Worm (Caenorhabditis elegans) whole organism, late embryonic: ENCODE measurements around the gene Y45G12C.1.

Source experiments
- C08G9.2 ChIP-seq: sonication (generic microtip); optimal IDR thresholded peaks from 2 replicates; lab custom pipeline; 2016; ENCODE audit warnings: mild to moderate bottlenecking, missing genetic modification characterization, moderate library complexity, missing compliant biosample characterization
- C38D4.7 ChIP-seq: fragments of 200-800 bp; sonication (Bioruptor generic); optimal IDR thresholded peaks from 2 replicates; lab custom pipeline; 2018; ENCODE audit warnings: mild to moderate bottlenecking, missing genetic modification characterization, moderate library complexity, missing compliant biosample characterization
- F13H6.1 ChIP-seq: sonication (generic microtip); optimal IDR thresholded peaks from 2 replicates; lab custom pipeline; 2016; ENCODE audit warnings: missing genetic modification characterization, missing compliant biosample characterization
- T23F11.4 ChIP-seq: fragments of 200-800 bp; sonication (Bioruptor generic); optimal IDR thresholded peaks from 2 replicates; lab custom pipeline; 2018; ENCODE audit warnings: mild to moderate bottlenecking, missing genetic modification characterization, missing compliant biosample characterization
- Y22D7AL.16 ChIP-seq: sonication (generic microtip); optimal IDR thresholded peaks from 2 replicates; lab custom pipeline; 2016; ENCODE audit warnings: missing genetic modification characterization, missing compliant biosample characterization
- ahr-1 ChIP-seq: sonication (generic microtip); optimal IDR thresholded peaks from 2 replicates; lab custom pipeline; 2016; ENCODE audit warnings: missing genetic modification characterization, missing compliant biosample characterization
- ama-1 ChIP-seq: fragments of 150-350 bp; optimal IDR thresholded peaks from 2 replicates; lab custom pipeline; 2014
- ceh-14 ChIP-seq: sonication (generic microtip); optimal IDR thresholded peaks from 2 replicates; lab custom pipeline; 2016; ENCODE audit warnings: missing genotype, missing genetic modification characterization, missing compliant biosample characterization
- ceh-2 ChIP-seq: sonication (generic microtip); optimal IDR thresholded peaks from 2 replicates; lab custom pipeline; 2016; ENCODE audit warnings: missing genotype, missing genetic modification characterization, missing compliant biosample characterization
- ceh-22 ChIP-seq: sonication (generic microtip); optimal IDR thresholded peaks from 2 replicates; lab custom pipeline; 2017; ENCODE audit warnings: missing biosample characterization, missing genetic modification characterization
- ceh-31 ChIP-seq: sonication (generic microtip); optimal IDR thresholded peaks from 2 replicates; lab custom pipeline; 2016; ENCODE audit warnings: missing genetic modification characterization, missing compliant biosample characterization
- ceh-34 ChIP-seq: sonication (generic microtip); optimal IDR thresholded peaks from 2 replicates; lab custom pipeline; 2016; ENCODE audit warnings: mild to moderate bottlenecking, missing genetic modification characterization, missing compliant biosample characterization
- ceh-45 ChIP-seq: fragments of 200-800 bp; sonication (Bioruptor generic); IDR thresholded peaks from 2 replicates; pipeline ENCODE4 v1.3.6; 2022; ENCODE audit warnings: missing genetic modification reagents, missing genetic modification characterization, missing compliant biosample characterization
- ceh-9 ChIP-seq: sonication (generic microtip); optimal IDR thresholded peaks from 2 replicates; lab custom pipeline; 2016; ENCODE audit warnings: mild to moderate bottlenecking, missing genetic modification characterization, inconsistent platforms, missing compliant biosample characterization
- elt-2 ChIP-seq: sonication (generic microtip); optimal IDR thresholded peaks from 2 replicates; lab custom pipeline; 2016; ENCODE audit warnings: missing genetic modification reagents, missing genetic modification characterization, missing compliant biosample characterization
- ets-4 ChIP-seq: sonication (generic microtip); optimal IDR thresholded peaks from 2 replicates; lab custom pipeline; 2016; ENCODE audit warnings: missing genetic modification characterization, missing compliant biosample characterization
- eyg-1 ChIP-seq: sonication (generic microtip); optimal IDR thresholded peaks from 2 replicates; lab custom pipeline; 2016; ENCODE audit warnings: missing genotype, missing genetic modification characterization, missing compliant biosample characterization
- fax-1 ChIP-seq: sonication (generic microtip); optimal IDR thresholded peaks from 2 replicates; lab custom pipeline; 2016; ENCODE audit warnings: missing genotype, missing genetic modification characterization, missing compliant biosample characterization
- fkh-6 ChIP-seq: sonication (generic microtip); optimal IDR thresholded peaks from 2 replicates; lab custom pipeline; 2016; ENCODE audit warnings: missing genetic modification characterization, missing compliant biosample characterization
- hlh-13 ChIP-seq: fragments of 200-800 bp; sonication (Bioruptor generic); optimal IDR thresholded peaks from 2 replicates; lab custom pipeline; 2018; ENCODE audit warnings: mild to moderate bottlenecking, missing genetic modification characterization, missing compliant biosample characterization
- hlh-8 ChIP-seq: sonication (generic microtip); optimal IDR thresholded peaks from 2 replicates; lab custom pipeline; 2016; ENCODE audit warnings: missing genotype, missing genetic modification characterization, missing compliant biosample characterization
- lim-6 ChIP-seq: sonication (generic microtip); optimal IDR thresholded peaks from 2 replicates; lab custom pipeline; 2016; ENCODE audit warnings: missing genetic modification characterization, missing compliant biosample characterization
- lin-11 ChIP-seq: fragments of 200-800 bp; sonication (Bioruptor generic); optimal IDR thresholded peaks from 2 replicates; lab custom pipeline; 2018; ENCODE audit warnings: mild to moderate bottlenecking, missing genetic modification characterization, missing compliant biosample characterization
- mec-3 ChIP-seq: sonication (generic microtip); optimal IDR thresholded peaks from 2 replicates; lab custom pipeline; 2016; ENCODE audit warnings: borderline replicate concordance, missing genetic modification characterization, missing compliant biosample characterization
- nfya-1 ChIP-seq: sonication (generic microtip); optimal IDR thresholded peaks from 2 replicates; lab custom pipeline; 2017; ENCODE audit warnings: missing genetic modification characterization, mild to moderate bottlenecking, missing compliant biosample characterization, antibody characterized with exemption, moderate library complexity
- nhr-11 ChIP-seq: fragments of 150-350 bp; optimal IDR thresholded peaks from 2 replicates; lab custom pipeline; 2014; ENCODE audit warnings: missing biosample characterization, missing genetic modification characterization
- npax-4 ChIP-seq: sonication (generic microtip); optimal IDR thresholded peaks from 2 replicates; lab custom pipeline; 2016; ENCODE audit warnings: missing genetic modification characterization, missing compliant biosample characterization
- odd-2 ChIP-seq: sonication (generic microtip); optimal IDR thresholded peaks from 2 replicates; lab custom pipeline; 2017; ENCODE audit warnings: antibody characterized with exemption, mild to moderate bottlenecking, missing genetic modification characterization, missing compliant biosample characterization
- pag-3 ChIP-seq: sonication (generic microtip); optimal IDR thresholded peaks from 2 replicates; lab custom pipeline; 2016; ENCODE audit warnings: missing compliant biosample characterization, missing genetic modification characterization, borderline replicate concordance
- pqm-1 ChIP-seq: sonication (generic microtip); optimal IDR thresholded peaks from 2 replicates; lab custom pipeline; 2016; ENCODE audit warnings: missing genetic modification characterization, missing compliant biosample characterization
- ref-2 ChIP-seq: sonication (generic microtip); optimal IDR thresholded peaks from 2 replicates; lab custom pipeline; 2016; ENCODE audit warnings: missing genetic modification characterization, missing compliant biosample characterization
- rnt-1 ChIP-seq: sonication (generic microtip); optimal IDR thresholded peaks from 2 replicates; lab custom pipeline; 2016; ENCODE audit warnings: missing genetic modification characterization, missing compliant biosample characterization
- sdc-2 ChIP-seq: sonication (generic microtip); optimal IDR thresholded peaks from 2 replicates; lab custom pipeline; 2016; ENCODE audit warnings: missing genotype, missing genetic modification characterization, missing compliant biosample characterization
- sox-4 ChIP-seq: sonication (generic microtip); optimal IDR thresholded peaks from 2 replicates; lab custom pipeline; 2017; ENCODE audit warnings: mild to moderate bottlenecking, missing genetic modification characterization, inconsistent platforms, missing compliant biosample characterization
- syd-9 ChIP-seq: sonication (generic microtip); optimal IDR thresholded peaks from 2 replicates; lab custom pipeline; 2016; ENCODE audit warnings: mild to moderate bottlenecking, missing genetic modification characterization, moderate library complexity, missing compliant biosample characterization
- tbx-2 ChIP-seq: sonication (generic microtip); optimal IDR thresholded peaks from 2 replicates; lab custom pipeline; 2016; ENCODE audit warnings: missing genetic modification characterization, missing compliant biosample characterization
- tbx-7 ChIP-seq: sonication (generic microtip); optimal IDR thresholded peaks from 2 replicates; lab custom pipeline; 2016; ENCODE audit warnings: missing genotype, missing genetic modification characterization, missing compliant biosample characterization
- ttx-3 ChIP-seq: sonication (generic microtip); optimal IDR thresholded peaks from 2 replicates; lab custom pipeline; 2016; ENCODE audit warnings: missing genetic modification reagents, missing genetic modification characterization, missing compliant biosample characterization
- unc-42 ChIP-seq: sonication (generic microtip); optimal IDR thresholded peaks from 2 replicates; lab custom pipeline; 2016; ENCODE audit warnings: missing genotype, missing genetic modification characterization, missing compliant biosample characterization
- unc-55 ChIP-seq: sonication (generic microtip); optimal IDR thresholded peaks from 2 replicates; lab custom pipeline; 2017; ENCODE audit warnings: missing biosample characterization, missing genetic modification reagents, missing genetic modification characterization
- unc-86 ChIP-seq: sonication (generic microtip); optimal IDR thresholded peaks from 2 replicates; lab custom pipeline; 2016; ENCODE audit warnings: missing genetic modification characterization, missing compliant biosample characterization
- zip-5 ChIP-seq: sonication (generic microtip); optimal IDR thresholded peaks from 2 replicates; lab custom pipeline; 2016; ENCODE audit warnings: missing genetic modification characterization, missing compliant biosample characterization
- ztf-16 ChIP-seq: sonication (generic microtip); optimal IDR thresholded peaks from 2 replicates; lab custom pipeline; 2017; ENCODE audit warnings: missing genetic modification characterization, missing compliant biosample characterization

The Y45G12C.1 gene

DNA sequence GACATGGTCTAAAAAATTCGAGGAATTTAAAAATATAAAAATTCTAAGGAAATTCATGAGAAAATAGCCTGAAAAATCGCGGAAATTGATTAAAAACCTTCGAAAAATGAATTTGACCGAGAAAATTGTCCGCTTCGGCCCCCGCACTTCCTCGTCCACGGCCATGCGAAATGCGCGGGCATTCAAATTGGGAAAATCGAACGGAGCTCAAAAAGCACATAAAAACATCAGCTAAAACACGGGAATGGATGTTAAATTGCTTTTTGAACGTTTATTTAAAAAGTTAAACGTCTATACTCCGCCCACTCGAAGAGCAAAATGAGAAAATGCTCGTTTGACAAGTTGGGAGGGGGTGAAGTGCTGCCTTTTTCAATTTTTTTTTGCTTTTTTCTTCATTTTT, 37.6 kb downstream of the Y45G12C.1 start, which contains the start of gene F53E10.6:
TSS of gene F53E10.6 (minus strand) at position 8 of the 400 bp plus-strand sequence.
- TF ChIP-seq ttx-3: no peak
- TF ChIP-seq ceh-9 (tag; lab: Kevin White, UChicago): no peak
- TF ChIP-seq lim-6 (tag; lab: Kevin White, UChicago): no peak
- TF ChIP-seq ztf-16 (tag; lab: Kevin White, UChicago): no peak
- TF ChIP-seq C38D4.7 (GFP tag; lab: Kevin White, UChicago): no peak
- TF ChIP-seq unc-86: no peak
- TF ChIP-seq ref-2 (tag; lab: Kevin White, UChicago): peak; percentile 19
- TF ChIP-seq pag-3 (tag; lab: Kevin White, UChicago): no peak
- peak; percentile 63 for TF ChIP-seq tbx-2
- no peak for TF ChIP-seq ceh-45
- TF ChIP-seq eyg-1: no peak
- no peak for TF ChIP-seq unc-55
- no peak for TF ChIP-seq F13H6.1 (tag; lab: Kevin White, UChicago)
- no peak for TF ChIP-seq lin-11 (tag; lab: Kevin White, UChicago)
- TF ChIP-seq Y22D7AL.16: no peak
- no peak for TF ChIP-seq ceh-22 (tag; lab: Kevin White, UChicago)
- TF ChIP-seq C08G9.2 (tag; lab: Kevin White, UChicago): peak; percentile 91
- TF ChIP-seq unc-42: peak; percentile 24
- TF ChIP-seq npax-4 (tag; lab: Kevin White, UChicago): peak; percentile 2
- TF ChIP-seq hlh-13 (GFP tag; lab: Kevin White, UChicago): no peak
- peak; percentile 41 for TF ChIP-seq hlh-8 (tag; lab: Kevin White, UChicago)
- TF ChIP-seq elt-2: peak; percentile 39
- peak; percentile 28 for TF ChIP-seq ceh-34 (tag; lab: Kevin White, UChicago)
- TF ChIP-seq tbx-7 (tag; lab: Kevin White, UChicago): peak; percentile 58
- TF ChIP-seq ceh-31: peak; percentile 88
- no peak for TF ChIP-seq sox-4
- no peak for TF ChIP-seq ama-1 (lab: Kevin White, UChicago)
- peak; percentile 22 for TF ChIP-seq fax-1
- TF ChIP-seq nfya-1 (tag; lab: Kevin White, UChicago): no peak
- TF ChIP-seq ceh-2 (tag; lab: Kevin White, UChicago): peak; percentile 75
- TF ChIP-seq mec-3 (tag; lab: Kevin White, UChicago): peak; percentile 39
- no peak for TF ChIP-seq ceh-14
- TF ChIP-seq rnt-1 (tag; lab: Kevin White, UChicago): peak; percentile 4
- TF ChIP-seq ahr-1 (tag; lab: Kevin White, UChicago): no peak
- TF ChIP-seq ets-4 (tag; lab: Kevin White, UChicago): peak; percentile 76
- TF ChIP-seq nhr-11 (tag; lab: Kevin White, UChicago): no peak
- no peak for TF ChIP-seq T23F11.4 (GFP tag; lab: Kevin White, UChicago)
- TF ChIP-seq fkh-6: no peak
- TF ChIP-seq sdc-2: no peak
- no peak for TF ChIP-seq odd-2 (tag; lab: Kevin White, UChicago)
- TF ChIP-seq zip-5 (tag; lab: Kevin White, UChicago): peak; percentile 63
- TF ChIP-seq, all 69 proteins: peak for 16

DNA sequence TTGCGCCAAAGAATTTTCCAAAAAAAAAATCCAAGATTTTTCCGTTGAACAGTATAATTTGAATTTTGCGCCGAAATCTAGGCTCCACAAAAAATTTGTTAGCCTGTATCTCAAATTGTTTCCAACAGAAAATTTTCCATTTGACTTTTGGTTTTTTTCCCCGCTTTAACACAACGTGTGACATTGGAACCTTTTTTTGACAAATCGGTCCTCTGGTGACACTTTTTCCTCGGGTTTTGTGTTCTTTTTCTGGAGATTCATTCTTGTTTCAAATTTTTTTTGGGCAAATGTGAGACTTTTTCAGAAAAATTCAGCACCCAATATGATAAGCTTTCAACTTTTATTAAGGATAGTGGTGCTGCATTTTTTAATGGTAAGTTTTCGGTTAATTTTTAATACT, 42.9 kb downstream of the Y45G12C.1 start, which contains the start of gene acr-17:
TSS of gene acr-17 (plus strand) at position 301 of the 400 bp plus-strand sequence.
- TF ChIP-seq pqm-1 (tag; lab: Kevin White, UChicago) (no peak), sox-4 (no peak), ahr-1 (tag; lab: Kevin White, UChicago) (no peak), tbx-2 (no peak), syd-9 (tag; lab: Kevin White, UChicago) (no peak), Y22D7AL.16 (no peak)
